Worm (Caenorhabditis elegans) whole organism, dauer: ENCODE data around the gene Y62E10A.23.

Experiments
- unc-62 ChIP-seq: sonication (generic microtip); optimal IDR thresholded peaks from 2 replicates; lab custom pipeline; 2017; ENCODE audit warnings: missing biosample characterization, missing genetic modification reagents, missing genetic modification characterization

Y62E10A.23 gene

ce11 chrIV:13377716-13378115 lies 8.4 kb upstream of the Y62E10A.23 start, which contains the start of gene mau-8:
TSS of gene mau-8 (plus strand) at chrIV:13378016.
- TF ChIP-seq unc-62 (GFP tag; lab: Kevin White, UChicago): no peak

DNA sequence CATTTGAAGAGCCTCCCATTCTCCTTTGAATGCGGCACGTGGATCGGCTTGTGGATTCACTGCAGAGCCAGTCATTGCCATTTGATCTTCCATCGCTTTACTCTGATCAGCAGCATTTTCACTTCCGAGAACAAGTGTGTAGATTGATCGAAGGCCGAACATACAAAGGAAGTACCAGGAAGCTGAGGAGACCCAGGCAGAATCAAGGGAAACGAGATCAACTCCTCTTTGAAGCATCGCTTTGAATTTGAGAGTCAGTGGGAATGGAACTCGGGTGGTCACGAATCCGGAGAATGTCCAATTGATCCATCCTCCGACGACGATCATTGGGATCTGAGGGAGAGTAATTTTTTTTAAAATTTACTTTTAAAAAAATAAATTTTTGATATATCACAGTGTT lies 5.6 kb upstream of the Y62E10A.23 start:
- TF ChIP-seq unc-62 (GFP tag; lab: Kevin White, UChicago): no peak

DNA sequence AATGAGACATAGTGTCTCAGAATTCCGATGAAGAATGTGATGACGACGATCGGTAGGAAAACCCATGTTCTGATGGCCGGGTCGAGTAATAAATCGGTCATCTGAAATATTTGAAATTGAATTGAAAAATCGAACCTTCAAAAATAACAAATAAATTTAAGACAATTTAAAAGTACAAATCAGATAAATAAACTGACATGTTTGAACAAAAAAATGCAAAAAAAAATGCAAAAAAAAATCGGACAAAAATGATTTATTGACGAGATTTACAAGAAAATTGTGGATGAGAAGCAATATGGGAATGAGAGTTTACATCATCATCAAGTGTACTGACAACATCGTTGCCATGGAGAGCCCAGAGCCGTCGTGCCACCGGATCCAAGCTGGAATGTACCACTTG lies 4.3 kb upstream of the Y62E10A.23 start, which contains the start of gene emc-3:
TSS of gene emc-3 (minus strand) at position 101 of the 400 bp plus-strand sequence.
- no peak for TF ChIP-seq unc-62 (GFP tag; lab: Kevin White, UChicago)

- no peak for TF ChIP-seq unc-62 (GFP tag; lab: Kevin White, UChicago)
These were observed 2.2 kb upstream of the Y62E10A.23 start, which contains the start of gene rab-19 for ce11 chrIV:13383763-13384436. TSS of gene rab-19 (minus strand) at chrIV:13384386.

- TF ChIP-seq unc-62 (GFP tag; lab: Kevin White, UChicago): no peak
These were observed 779 bp downstream of the Y62E10A.23 start, which contains the start of gene lsm-3 for ce11 chrIV:13386903-13387302. TSS of gene lsm-3 (plus strand) at chrIV:13387203.

- TF ChIP-seq unc-62 (GFP tag; lab: Kevin White, UChicago): no peak
These were observed 2.7 kb downstream of the Y62E10A.23 start for ce11 chrIV:13388779-13389178.

DNA sequence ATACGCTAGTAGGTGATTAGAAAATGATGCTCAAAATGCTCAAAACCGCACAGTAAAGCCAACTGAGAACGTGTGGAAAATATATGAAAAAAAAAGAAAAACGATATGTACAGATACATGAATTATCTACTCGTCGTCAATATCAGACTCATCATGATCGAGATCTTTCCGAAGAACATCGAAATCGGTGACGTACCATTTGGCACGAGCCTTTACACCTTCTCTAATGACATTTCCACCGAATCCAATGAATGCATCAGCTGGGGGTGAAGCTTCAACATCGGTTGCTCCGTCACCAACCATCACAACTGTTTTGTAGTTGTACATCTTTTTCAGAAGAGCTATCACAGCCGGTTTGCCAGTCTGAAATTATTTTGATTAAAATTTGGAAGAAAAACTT lies 3.1 kb downstream of the Y62E10A.23 start:
- TF ChIP-seq unc-62 (GFP tag; lab: Kevin White, UChicago): no peak

- TF ChIP-seq unc-62 (GFP tag; lab: Kevin White, UChicago): no peak
These were observed 4.6 kb downstream of the Y62E10A.23 start for ce11 chrIV:13390770-13391169.

DNA sequence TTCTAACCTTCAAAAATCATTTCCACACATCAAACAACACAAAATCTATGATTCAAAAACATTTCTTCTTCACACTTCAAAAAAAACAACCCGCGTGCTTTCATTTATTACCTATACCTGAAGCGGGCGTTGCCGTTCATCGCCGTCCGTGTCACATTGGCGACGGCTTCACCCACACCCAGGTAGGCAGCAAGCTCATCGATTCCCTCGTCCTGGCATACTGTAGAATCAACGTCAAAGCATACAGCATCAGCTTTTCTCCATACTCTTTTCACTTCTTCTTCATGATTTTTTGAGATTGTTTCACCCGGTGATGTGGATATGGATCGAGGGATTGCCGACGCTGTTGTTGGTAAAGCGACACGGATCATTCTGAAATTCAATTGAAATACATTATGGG lies 6.1 kb downstream of the Y62E10A.23 start:
- TF ChIP-seq unc-62 (GFP tag; lab: Kevin White, UChicago): no peak

DNA sequence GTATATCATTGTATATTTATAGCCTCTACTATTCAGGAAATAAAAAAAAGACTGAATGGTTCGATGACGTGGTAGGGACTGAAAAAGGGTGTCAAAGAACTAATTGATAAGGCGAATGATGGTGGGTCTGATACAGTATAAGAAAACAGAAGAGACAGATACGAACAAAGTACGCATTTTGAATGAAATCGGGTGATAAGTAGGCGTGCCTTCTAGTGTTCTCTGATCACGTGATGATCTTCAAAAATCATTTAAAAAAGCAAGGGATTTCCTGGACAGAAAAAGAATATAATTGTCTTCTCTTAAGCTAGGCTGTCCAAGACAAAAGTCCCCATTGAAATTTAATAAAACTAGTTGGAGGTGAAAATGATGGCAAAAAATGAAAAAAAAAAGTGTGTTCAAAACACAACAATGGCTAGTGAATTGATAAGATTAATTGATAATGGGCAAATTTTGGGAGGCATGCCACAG lies 7.2 kb downstream of the Y62E10A.23 start:
- no peak for TF ChIP-seq unc-62 (GFP tag; lab: Kevin White, UChicago)

- TF ChIP-seq unc-62 (GFP tag; lab: Kevin White, UChicago): no peak
These were observed 8.6 kb downstream of the Y62E10A.23 start for ce11 chrIV:13394686-13395085.

ce11 chrIV:13395255-13395654 lies 9.1 kb downstream of the Y62E10A.23 start:
- TF ChIP-seq unc-62 (GFP tag; lab: Kevin White, UChicago): no peak

ce11 chrIV:13396375-13396774 lies 10.3 kb downstream of the Y62E10A.23 start:
- no peak for TF ChIP-seq unc-62 (GFP tag; lab: Kevin White, UChicago)

- no peak for TF ChIP-seq unc-62 (GFP tag; lab: Kevin White, UChicago)
These were observed 12.6 kb downstream of the Y62E10A.23 start, which contains the start of gene Y62E10A.13 for ce11 chrIV:13398728-13399127. TSS of gene Y62E10A.13 (minus strand) at chrIV:13399053.

DNA sequence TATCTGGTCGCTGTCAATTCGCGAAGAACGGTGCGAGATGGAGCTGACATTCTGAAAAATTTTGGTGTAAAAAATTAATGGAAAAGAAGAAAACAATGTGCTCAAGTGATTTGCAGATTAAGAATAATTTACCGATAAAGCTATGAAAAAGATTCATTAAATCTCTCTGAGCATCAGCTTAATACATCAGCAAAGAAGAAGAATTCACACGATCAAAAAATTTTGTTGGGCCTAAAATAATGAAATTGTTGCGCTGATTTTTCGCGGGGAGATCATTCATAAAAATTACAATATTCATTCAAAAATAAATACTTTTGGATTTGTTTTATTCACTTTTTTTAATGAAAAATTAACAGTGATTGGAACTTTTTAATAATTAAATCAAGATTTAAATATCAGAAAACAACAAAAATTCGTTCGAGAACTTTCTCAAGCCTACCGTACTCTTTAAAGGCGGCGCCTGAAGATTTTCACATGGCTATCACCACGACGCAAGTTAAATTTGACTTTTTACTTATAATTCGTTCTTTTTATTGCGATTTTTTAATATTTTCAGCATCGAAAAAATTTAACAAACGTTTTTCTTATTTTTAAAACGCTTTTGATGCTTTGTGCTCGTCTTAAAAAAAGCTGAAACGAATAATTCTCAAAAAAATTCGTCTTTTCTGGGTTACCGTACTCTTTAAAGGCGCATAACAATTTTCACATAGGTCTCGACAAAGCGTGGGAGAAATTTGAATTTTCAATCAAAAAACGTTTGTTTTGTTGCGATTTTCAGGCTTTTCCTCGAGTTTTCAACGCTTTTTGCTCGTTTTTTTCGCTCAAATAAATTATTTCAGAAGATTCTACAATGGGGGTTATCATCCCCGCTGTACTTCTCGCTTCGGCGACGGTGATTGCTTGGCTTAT lies 14.6 kb downstream of the Y62E10A.23 start, which contains the start of the genes memi-2 and cyp-31A5:
TSS of gene memi-2 (minus strand) at position 51 of the 909 bp plus-strand sequence.
TSS of gene cyp-31A5 (plus strand) at position 834 of the 909 bp plus-strand sequence.
- no peak for TF ChIP-seq unc-62 (GFP tag; lab: Kevin White, UChicago)

DNA sequence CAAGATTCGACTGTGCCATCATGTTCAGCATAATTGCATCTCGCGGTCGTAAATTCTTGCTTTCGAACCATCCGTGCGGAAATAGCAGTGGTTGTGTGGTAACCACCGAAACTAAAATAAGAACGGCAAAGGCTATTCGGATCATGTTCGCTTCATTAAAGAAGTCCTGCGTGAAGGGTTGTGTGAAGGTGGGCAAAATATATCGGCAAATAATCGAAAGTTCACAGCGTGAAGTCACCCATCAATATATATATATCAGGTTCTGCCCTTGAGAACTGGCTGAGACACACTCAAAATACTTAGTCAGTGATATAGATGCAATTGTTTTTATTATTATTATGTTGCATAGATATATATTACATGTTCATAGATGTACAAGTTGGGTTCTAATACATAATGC lies 21.9 kb downstream of the Y62E10A.23 start, which contains the start of gene Y62E10A.19:
TSS of gene Y62E10A.19 (minus strand) at position 289 of the 400 bp plus-strand sequence.
- TF ChIP-seq unc-62 (GFP tag; lab: Kevin White, UChicago): no peak
